Worm (Caenorhabditis elegans) whole organism, early embryonic: ENCODE data around the gene arrd-6.

Source experiments
- B0310.2 ChIP-seq: sonication (generic microtip); optimal IDR thresholded peaks from 2 replicates; lab custom pipeline; 2016; ENCODE audit warnings: mild to moderate bottlenecking, missing genetic modification characterization, missing compliant biosample characterization
- F13C5.2 ChIP-seq: sonication (generic microtip); optimal IDR thresholded peaks from 2 replicates; lab custom pipeline; 2017; ENCODE audit warnings: mild to moderate bottlenecking, missing genetic modification characterization, inconsistent platforms, missing compliant biosample characterization
- ama-1 ChIP-seq: fragments of 150-350 bp; optimal IDR thresholded peaks from 2 replicates; lab custom pipeline; 2014
- ceh-13 ChIP-seq: fragments of 200-800 bp; sonication (Bioruptor generic); optimal IDR thresholded peaks from 2 replicates; lab custom pipeline; 2018; ENCODE audit warnings: mild to moderate bottlenecking, missing genetic modification characterization, missing compliant biosample characterization
- ets-7 ChIP-seq: sonication (generic microtip); optimal IDR thresholded peaks from 2 replicates; lab custom pipeline; 2016; ENCODE audit warnings: missing genotype, missing genetic modification characterization, missing compliant biosample characterization
- flt-1 ChIP-seq: fragments of 200-800 bp; sonication (Bioruptor generic); IDR thresholded peaks from 2 replicates; pipeline ENCODE4 v1.3.6; 2022; ENCODE audit warnings: missing genetic modification characterization, missing compliant biosample characterization
- hmg-4 ChIP-seq: fragments of 200-800 bp; sonication (Bioruptor generic); optimal IDR thresholded peaks from 2 replicates; lab custom pipeline; 2018; ENCODE audit warnings: mild to moderate bottlenecking, missing genetic modification characterization, missing compliant biosample characterization
- sea-1 ChIP-seq: fragments of 200-800 bp; sonication (Bioruptor generic); conservative IDR thresholded peaks from 2 replicates; pipeline ENCODE4 v1.3.6; 2022; ENCODE audit warnings: missing genetic modification characterization, missing compliant biosample characterization
- tbx-11 ChIP-seq: fragments of 200-800 bp; sonication (Bioruptor generic); IDR thresholded peaks from 2 replicates; pipeline ENCODE4 v1.3.6; 2022; ENCODE audit warnings: missing genetic modification characterization, missing compliant biosample characterization
- tbx-37 ChIP-seq: fragments of 200-800 bp; sonication (Bioruptor generic); conservative IDR thresholded peaks from 2 replicates; pipeline ENCODE4 v1.3.6; 2022; ENCODE audit warnings: missing genetic modification reagents, missing genetic modification characterization, missing compliant biosample characterization
- tra-4 ChIP-seq: sonication (generic microtip); optimal IDR thresholded peaks from 2 replicates; lab custom pipeline; 2017; ENCODE audit warnings: missing genetic modification characterization, missing compliant biosample characterization

- TF ChIP-seq tbx-11 (GFP tag; lab: Robert Waterston, UW) (no peak), ama-1 (lab: Kevin White, UChicago) (no peak), tra-4 (tag; lab: Kevin White, UChicago) (no peak), F13C5.2 (tag; lab: Kevin White, UChicago) (no peak), sea-1 (no peak), flt-1 (no peak), tbx-37 (GFP tag; lab: Robert Waterston, UW) (no peak), ets-7 (no peak), ceh-13 (GFP tag; lab: Kevin White, UChicago) (no peak), B0310.2 (tag; lab: Kevin White, UChicago) (no peak), hmg-4 (no peak)
These were observed 49.9 kb downstream of the arrd-6 start for ce11 chrII:11192488-11192887.
